Worm (Caenorhabditis elegans) whole organism, mixed stage, embryonic: Measurements from ENCODE around the gene F48F7.6.

Experiments
- M03D4.4 ChIP-seq: sonication (generic microtip); optimal IDR thresholded peaks from 2 replicates; lab custom pipeline; 2017; ENCODE audit warnings: mild to moderate bottlenecking, missing genetic modification characterization, missing compliant biosample characterization
- bed-3 ChIP-seq: fragments of 200-800 bp; sonication (Bioruptor generic); optimal IDR thresholded peaks from 3 replicates; lab custom pipeline; 2018; ENCODE audit warnings: mild to moderate bottlenecking, missing genetic modification characterization, moderate library complexity, missing compliant biosample characterization
- blmp-1 ChIP-seq: fragments of 150-350 bp; optimal IDR thresholded peaks from 2 replicates; lab custom pipeline; 2014; ENCODE audit warnings: missing biosample characterization, missing genetic modification characterization
- ceh-39 ChIP-seq: fragments of 150-350 bp; optimal IDR thresholded peaks from 2 replicates; lab custom pipeline; 2014; ENCODE audit warnings: missing biosample characterization, missing genetic modification characterization
- ceh-43 ChIP-seq: fragments of 200-800 bp; sonication (Bioruptor generic); optimal IDR thresholded peaks from 2 replicates; lab custom pipeline; 2018; ENCODE audit warnings: mild to moderate bottlenecking, missing genetic modification characterization, moderate library complexity, missing compliant biosample characterization
- ceh-83 ChIP-seq: fragments of 200-800 bp; sonication (Bioruptor generic); optimal IDR thresholded peaks from 2 replicates; lab custom pipeline; 2018; ENCODE audit warnings: mild to moderate bottlenecking, missing genetic modification characterization, missing compliant biosample characterization
- ces-1 ChIP-seq: fragments of 150-350 bp; optimal IDR thresholded peaks from 2 replicates; lab custom pipeline; 2014; ENCODE audit warnings: missing biosample characterization, missing genetic modification reagents, missing genetic modification characterization
- cnd-1 ChIP-seq: fragments of 200-800 bp; sonication (Bioruptor generic); optimal IDR thresholded peaks from 2 replicates; lab custom pipeline; 2018; ENCODE audit warnings: mild to moderate bottlenecking, missing genetic modification characterization, missing compliant biosample characterization
- drap-1 ChIP-seq: fragments of 200-800 bp; sonication (Bioruptor generic); optimal IDR thresholded peaks from 3 replicates; lab custom pipeline; 2018; ENCODE audit warnings: mild to moderate bottlenecking, missing genetic modification characterization, missing compliant biosample characterization
- elt-1 ChIP-seq: sonication (generic microtip); optimal IDR thresholded peaks from 2 replicates; lab custom pipeline; 2017; ENCODE audit warnings: missing genetic modification characterization, mild to moderate bottlenecking, missing compliant biosample characterization, antibody characterized with exemption, moderate library complexity, borderline replicate concordance; ENCODE audit not compliant: insufficient read depth
- elt-3 ChIP-seq: fragments of 150-350 bp; optimal IDR thresholded peaks from 2 replicates; lab custom pipeline; 2014; ENCODE audit warnings: missing biosample characterization, missing genetic modification characterization
- flh-1 ChIP-seq: fragments of 200-800 bp; sonication (Bioruptor generic); optimal IDR thresholded peaks from 2 replicates; lab custom pipeline; 2018; ENCODE audit warnings: mild to moderate bottlenecking, missing genetic modification characterization, moderate library complexity, missing compliant biosample characterization
- ham-2 ChIP-seq: fragments of 200-800 bp; sonication (Bioruptor generic); optimal IDR thresholded peaks from 2 replicates; lab custom pipeline; 2018; ENCODE audit warnings: mild to moderate bottlenecking, missing genetic modification characterization, missing compliant biosample characterization
- hlh-1 ChIP-seq: fragments of 150-350 bp; optimal IDR thresholded peaks from 2 replicates; lab custom pipeline; 2014; ENCODE audit warnings: missing biosample characterization, missing genetic modification reagents, missing genetic modification characterization
- lin-13 ChIP-seq: fragments of 150-350 bp; optimal IDR thresholded peaks from 2 replicates; lab custom pipeline; 2014; ENCODE audit warnings: missing biosample characterization, missing genetic modification characterization
- lsy-2 ChIP-seq: fragments of 150-350 bp; optimal IDR thresholded peaks from 2 replicates; lab custom pipeline; 2014; ENCODE audit warnings: missing biosample characterization, missing genetic modification characterization
- mab-5 ChIP-seq: fragments of 150-350 bp; optimal IDR thresholded peaks from 2 replicates; lab custom pipeline; 2014; ENCODE audit warnings: missing biosample characterization, missing genetic modification characterization
- mep-1 ChIP-seq: fragments of 150-350 bp; optimal IDR thresholded peaks from 2 replicates; lab custom pipeline; 2017; ENCODE audit warnings: missing biosample characterization, missing genetic modification reagents, missing genetic modification characterization, inconsistent platforms
- mls-2 ChIP-seq: sonication (generic microtip); optimal IDR thresholded peaks from 2 replicates; lab custom pipeline; 2016; ENCODE audit warnings: mild to moderate bottlenecking, missing genetic modification characterization, moderate library complexity, missing compliant biosample characterization
- nhr-12 ChIP-seq: fragments of 150-350 bp; optimal IDR thresholded peaks from 2 replicates; lab custom pipeline; 2014; ENCODE audit warnings: missing biosample characterization, missing genetic modification characterization
- nhr-2 ChIP-seq: fragments of 150-350 bp; optimal IDR thresholded peaks from 2 replicates; lab custom pipeline; 2014; ENCODE audit warnings: missing biosample characterization, missing genetic modification characterization
- nhr-237 ChIP-seq: fragments of 150-350 bp; optimal IDR thresholded peaks from 2 replicates; lab custom pipeline; 2014; ENCODE audit warnings: missing biosample characterization, missing genetic modification characterization
- nhr-28 ChIP-seq: fragments of 150-350 bp; optimal IDR thresholded peaks from 2 replicates; lab custom pipeline; 2014; ENCODE audit warnings: missing biosample characterization, missing genetic modification characterization
- nhr-76 ChIP-seq: sonication (generic microtip); optimal IDR thresholded peaks from 2 replicates; lab custom pipeline; 2017; ENCODE audit warnings: missing biosample characterization, missing genetic modification characterization
- pha-4 ChIP-seq: fragments of 150-350 bp; optimal IDR thresholded peaks from 2 replicates; lab custom pipeline; 2018; ENCODE audit warnings: missing biosample characterization, missing genetic modification reagents, missing genetic modification characterization
- sem-2 ChIP-seq: fragments of 200-800 bp; sonication (Bioruptor generic); optimal IDR thresholded peaks from 2 replicates; lab custom pipeline; 2018; ENCODE audit warnings: mild to moderate bottlenecking, missing genetic modification characterization, missing compliant biosample characterization
- snpc-4 ChIP-seq: fragments of 150-350 bp; optimal IDR thresholded peaks from 2 replicates; lab custom pipeline; 2014; ENCODE audit warnings: missing biosample characterization, missing genetic modification characterization
- sptf-1 ChIP-seq: sonication (generic microtip); optimal IDR thresholded peaks from 2 replicates; lab custom pipeline; 2017; ENCODE audit warnings: mild to moderate bottlenecking, missing genetic modification characterization, moderate library complexity, missing compliant biosample characterization
- tbx-8 ChIP-seq: fragments of 200-800 bp; sonication (Bioruptor generic); optimal IDR thresholded peaks from 2 replicates; lab custom pipeline; 2018; ENCODE audit warnings: mild to moderate bottlenecking, missing genetic modification characterization, moderate library complexity, missing compliant biosample characterization
- unc-120 ChIP-seq: sonication (generic microtip); optimal IDR thresholded peaks from 2 replicates; lab custom pipeline; 2017; ENCODE audit warnings: missing genetic modification characterization, missing compliant biosample characterization; ENCODE audit not compliant: poor library complexity, severe bottlenecking
- unc-39 ChIP-seq: fragments of 150-350 bp; optimal IDR thresholded peaks from 2 replicates; lab custom pipeline; 2014; ENCODE audit warnings: missing biosample characterization, missing genetic modification characterization
- unc-62 ChIP-seq: fragments of 150-350 bp; optimal IDR thresholded peaks from 2 replicates; lab custom pipeline; 2014; ENCODE audit warnings: missing biosample characterization, missing genetic modification reagents, missing genetic modification characterization
- zip-8 ChIP-seq: fragments of 150-350 bp; optimal IDR thresholded peaks from 2 replicates; lab custom pipeline; 2014; ENCODE audit warnings: missing biosample characterization, missing genetic modification characterization
- ztf-11 ChIP-seq: fragments of 150-350 bp; optimal IDR thresholded peaks from 2 replicates; lab custom pipeline; 2014; ENCODE audit warnings: missing biosample characterization, missing genetic modification characterization

The F48F7.6 gene

ce11 chrX:14020290-14020689 is 42.7 kb downstream of the F48F7.6 start, which contains the start of gene C04C11.1:
Gene C04C11.1 (plus strand): TSS chrX:14020590.
- TF ChIP-seq drap-1 (GFP tag; lab: Kevin White, UChicago) (no peak), hlh-1 (tag; lab: Kevin White, UChicago) (no peak), mls-2 (tag; lab: Kevin White, UChicago) (no peak)

- peak; percentile 16 for TF ChIP-seq unc-120 (tag; lab: Kevin White, UChicago)
- no peak for TF ChIP-seq mep-1 (tag; lab: Kevin White, UChicago)
- peak; percentile 15 for TF ChIP-seq M03D4.4 (tag; lab: Kevin White, UChicago)
- no peak for TF ChIP-seq cnd-1
- TF ChIP-seq ham-2 (GFP tag; lab: Kevin White, UChicago): peak; percentile 29
- peak; percentile 35 for TF ChIP-seq unc-62
- no peak for TF ChIP-seq lsy-2 (tag; lab: Kevin White, UChicago)
- TF ChIP-seq nhr-12 (tag; lab: Kevin White, UChicago): no peak
- no peak for TF ChIP-seq mls-2 (tag; lab: Kevin White, UChicago)
These were observed 46.8 kb downstream of the F48F7.6 start for ce11 chrX:14024400-14024953.

ce11 chrX:14026893-14027292 is 49.3 kb downstream of the F48F7.6 start:
- TF ChIP-seq mab-5 (tag; lab: Kevin White, UChicago): no peak
- no peak for TF ChIP-seq unc-120 (tag; lab: Kevin White, UChicago)
- TF ChIP-seq ceh-39 (tag; lab: Kevin White, UChicago): no peak
- no peak for TF ChIP-seq lsy-2 (tag; lab: Kevin White, UChicago)
- no peak for TF ChIP-seq lin-13
- peak; percentile 43 for TF ChIP-seq cnd-1
- no peak for TF ChIP-seq flh-1 (GFP tag; lab: Kevin White, UChicago)
- no peak for TF ChIP-seq bed-3 (GFP tag; lab: Kevin White, UChicago)
- no peak for TF ChIP-seq nhr-28 (tag; lab: Kevin White, UChicago)
- TF ChIP-seq elt-1: no peak
- TF ChIP-seq ztf-11: no peak
- no peak for TF ChIP-seq M03D4.4 (tag; lab: Kevin White, UChicago)
- no peak for TF ChIP-seq sem-2 (GFP tag; lab: Kevin White, UChicago)
- TF ChIP-seq pha-4 (tag; lab: Kevin White, UChicago): no peak
- no peak for TF ChIP-seq unc-62
- TF ChIP-seq drap-1 (GFP tag; lab: Kevin White, UChicago): no peak
- TF ChIP-seq mep-1 (tag; lab: Kevin White, UChicago): no peak
- TF ChIP-seq ceh-43: no peak
- peak; percentile 83 for TF ChIP-seq nhr-2 (tag; lab: Kevin White, UChicago)
- no peak for TF ChIP-seq elt-3 (tag; lab: Kevin White, UChicago)
- TF ChIP-seq ceh-83 (GFP tag; lab: Kevin White, UChicago): no peak
- TF ChIP-seq zip-8 (tag; lab: Kevin White, UChicago): no peak
- no peak for TF ChIP-seq blmp-1 (tag; lab: Kevin White, UChicago)
- TF ChIP-seq ces-1 (GFP tag; lab: Kevin White, UChicago): no peak
- TF ChIP-seq tbx-8 (GFP tag; lab: Kevin White, UChicago): no peak
- TF ChIP-seq nhr-237: no peak
- TF ChIP-seq unc-39: no peak
- TF ChIP-seq mls-2 (tag; lab: Kevin White, UChicago): no peak
- TF ChIP-seq nhr-76 (tag; lab: Kevin White, UChicago): no peak
- TF ChIP-seq ham-2 (GFP tag; lab: Kevin White, UChicago): no peak
- TF ChIP-seq sptf-1 (tag; lab: Kevin White, UChicago): peak; percentile 38
- peak; percentile 57 for TF ChIP-seq hlh-1 (tag; lab: Kevin White, UChicago)
- no peak for TF ChIP-seq snpc-4

- TF ChIP-seq zip-8 (tag; lab: Kevin White, UChicago) (no peak), ztf-11 (no peak), ces-1 (GFP tag; lab: Kevin White, UChicago) (peak; percentile 77), nhr-2 (tag; lab: Kevin White, UChicago) (no peak)
These were observed 50.9 kb downstream of the F48F7.6 start for ce11 chrX:14028492-14028891.
